Worm (Caenorhabditis elegans) whole organism, L2 larva: ENCODE measurements around the gene aaim-1.

Experiments used
- R02D3.7 ChIP-seq: fragments of 150-350 bp; optimal IDR thresholded peaks from 2 replicates; lab custom pipeline; 2014; ENCODE audit warnings: missing biosample characterization, missing genetic modification characterization
- blmp-1 ChIP-seq: sonication (generic microtip); optimal IDR thresholded peaks from 2 replicates; lab custom pipeline; 2017; ENCODE audit warnings: missing genetic modification characterization, mild to moderate bottlenecking, missing compliant biosample characterization, antibody characterized with exemption, moderate library complexity; ENCODE audit not compliant: insufficient read depth
- nhr-11 ChIP-seq: fragments of 150-350 bp; optimal IDR thresholded peaks from 2 replicates; lab custom pipeline; 2014; ENCODE audit warnings: missing biosample characterization, missing genetic modification characterization
- snpc-4 ChIP-seq: fragments of 150-350 bp; optimal IDR thresholded peaks from 2 replicates; lab custom pipeline; 2014; ENCODE audit warnings: missing biosample characterization, missing genetic modification characterization

ce11 chrX:6509813-6510212, 52.4 kb downstream of the aaim-1 start:
- TF ChIP-seq snpc-4 (tag; lab: Kevin White, UChicago): no peak
- TF ChIP-seq blmp-1: no peak
- no peak for TF ChIP-seq nhr-11 (tag; lab: Kevin White, UChicago)
- no peak for TF ChIP-seq R02D3.7 (tag; lab: Kevin White, UChicago)
